Fruit fly (Drosophila melanogaster) whole organism, embryonic: ENCODE results near the gene Cralbp.
A peak's percentile ranks its signal among the peaks of the same experiment; 100 is the strongest.

Experiments used
- ATbp ChIP-seq: fragments of 200-800 bp; sonication (Bioruptor generic); optimal IDR thresholded peaks from 2 replicates; lab custom pipeline; 2017; ENCODE audit warnings: missing biosample characterization, mild to moderate bottlenecking, missing genetic modification characterization, missing genetic modification reagents
- Ada2b ChIP-seq: fragments of 200-800 bp; sonication (Bioruptor generic); IDR thresholded peaks from 2 replicates; pipeline ENCODE4 v1.3.6; 2022; ENCODE audit warnings: missing biosample characterization, missing genetic modification characterization
- CG10209 ChIP-seq: fragments of 200-800 bp; sonication (Bioruptor generic); optimal IDR thresholded peaks from 3 replicates; lab custom pipeline; 2017; ENCODE audit warnings: missing biosample characterization, mild to moderate bottlenecking, missing genetic modification characterization, missing genetic modification reagents
- CG10979 ChIP-seq: fragments of 200-800 bp; sonication (Bioruptor generic); optimal IDR thresholded peaks from 2 replicates; lab custom pipeline; 2018; ENCODE audit warnings: missing biosample characterization, mild to moderate bottlenecking, missing genetic modification characterization, moderate library complexity
- CG13123 ChIP-seq: fragments of 200-800 bp; sonication (Bioruptor generic); optimal IDR thresholded peaks from 2 replicates; lab custom pipeline; 2016; ENCODE audit warnings: missing biosample characterization, missing genetic modification characterization
- CG14441 ChIP-seq: fragments of 200-800 bp; sonication (Bioruptor generic); IDR thresholded peaks from 2 replicates; pipeline ENCODE4 v1.3.6; 2022; ENCODE audit warnings: missing biosample characterization, missing genetic modification characterization
- CG15269 ChIP-seq: fragments of 200-800 bp; sonication (Bioruptor generic); optimal IDR thresholded peaks from 2 replicates; lab custom pipeline; 2018; ENCODE audit warnings: missing biosample characterization, mild to moderate bottlenecking, missing genetic modification characterization, moderate library complexity
- CG1647 ChIP-seq: fragments of 200-800 bp; sonication (Bioruptor generic); optimal IDR thresholded peaks from 3 replicates; lab custom pipeline; 2016; ENCODE audit warnings: missing biosample characterization, missing genetic modification characterization
- CG17829 ChIP-seq: fragments of 200-800 bp; optimal IDR thresholded peaks from 2 replicates; lab custom pipeline; 2019; ENCODE audit warnings: missing biosample characterization, mild to moderate bottlenecking, missing genetic modification characterization, moderate library complexity
- CG18619 ChIP-seq: fragments of 200-800 bp; sonication (Bioruptor generic); optimal IDR thresholded peaks from 3 replicates; lab custom pipeline; 2017; ENCODE audit warnings: missing biosample characterization, mild to moderate bottlenecking, missing genetic modification characterization
- CG2129 ChIP-seq: fragments of 200-800 bp; sonication (Bioruptor generic); IDR thresholded peaks from 2 replicates; pipeline ENCODE4 v1.3.6; 2022; ENCODE audit warnings: missing biosample characterization, missing genetic modification characterization; ENCODE audit not compliant: partially characterized antibody
- CG31388 ChIP-seq: fragments of 200-800 bp; sonication (Bioruptor generic); optimal IDR thresholded peaks from 2 replicates; lab custom pipeline; 2016; ENCODE audit warnings: missing biosample characterization, missing genetic modification characterization
- CG3726 ChIP-seq: fragments of 200-800 bp; sonication (Bioruptor generic); IDR thresholded peaks from 3 replicates; pipeline ENCODE4, ENCODE4 v1.3.6; 2022; ENCODE audit warnings: missing biosample characterization, missing genetic modification characterization
- CG4328 ChIP-seq: fragments of 200-800 bp; sonication (Bioruptor generic); optimal IDR thresholded peaks from 3 replicates; lab custom pipeline; 2017; ENCODE audit warnings: missing biosample characterization, missing genetic modification reagents, missing genetic modification characterization
- CG5245 ChIP-seq: fragments of 200-800 bp; sonication (Bioruptor generic); optimal IDR thresholded peaks from 3 replicates; lab custom pipeline; 2016; ENCODE audit warnings: missing biosample characterization, missing genetic modification characterization
- CG6689 ChIP-seq: fragments of 200-800 bp; sonication (Bioruptor generic); IDR thresholded peaks from 2 replicates; pipeline ENCODE4 v1.3.6; 2022; ENCODE audit warnings: missing biosample characterization, missing genetic modification characterization
- CG7372 ChIP-seq: fragments of 200-800 bp; sonication (Bioruptor generic); IDR thresholded peaks from 2 replicates; pipeline ENCODE4 v1.3.6; 2022; ENCODE audit warnings: missing biosample characterization, missing genetic modification characterization
- CG8089 ChIP-seq: fragments of 200-800 bp; sonication (Bioruptor generic); optimal IDR thresholded peaks from 3 replicates; lab custom pipeline; 2016; ENCODE audit warnings: missing biosample characterization, missing genetic modification characterization
- CG8478 ChIP-seq: fragments of >200 bp; optimal IDR thresholded peaks from 2 replicates; lab custom pipeline; 2018
- CG8924 ChIP-seq: fragments of 200-800 bp; optimal IDR thresholded peaks from 3 replicates; lab custom pipeline; 2019; ENCODE audit warnings: missing biosample characterization, mild to moderate bottlenecking, missing genetic modification characterization, moderate library complexity
- Chrac-16 ChIP-seq: fragments of 200-800 bp; sonication (Bioruptor generic); optimal IDR thresholded peaks from 3 replicates; lab custom pipeline; 2016; ENCODE audit warnings: missing biosample characterization, missing genetic modification characterization
- Dad ChIP-seq: fragments of 200-800 bp; sonication (Bioruptor generic); optimal IDR thresholded peaks from 3 replicates; lab custom pipeline; 2016; ENCODE audit warnings: missing biosample characterization, missing genetic modification characterization
- Dref ChIP-seq: fragments of 200-800 bp; sonication (Bioruptor generic); IDR thresholded peaks from 2 replicates; pipeline ENCODE4 v1.3.6; 2022; ENCODE audit warnings: missing biosample characterization, missing genetic modification characterization
- Fer2 ChIP-seq: fragments of 200-800 bp; sonication (Bioruptor generic); optimal IDR thresholded peaks from 2 replicates; lab custom pipeline; 2018; ENCODE audit warnings: missing biosample characterization, mild to moderate bottlenecking, missing genetic modification characterization, moderate library complexity
- GATAe ChIP-seq: fragments of 200-800 bp; sonication (Bioruptor generic); conservative IDR thresholded peaks from 2 replicates; pipeline ENCODE4 v1.3.6; 2022; ENCODE audit warnings: missing biosample characterization, missing genetic modification characterization
- H15 ChIP-seq: fragments of 200-800 bp; sonication (Bioruptor generic); IDR thresholded peaks from 3 replicates; pipeline ENCODE4 v1.3.6; 2022; ENCODE audit warnings: missing biosample characterization, missing genetic modification characterization
- Hr3 ChIP-seq: fragments of 200-800 bp; sonication (Bioruptor generic); optimal IDR thresholded peaks from 3 replicates; lab custom pipeline; 2016; ENCODE audit warnings: missing biosample characterization, missing genetic modification characterization
- Lhr ChIP-seq: fragments of 200-800 bp; sonication (Bioruptor generic); optimal IDR thresholded peaks from 3 replicates; lab custom pipeline; 2017; ENCODE audit warnings: mild to moderate bottlenecking, missing biosample characterization, missing genetic modification reagents, missing genetic modification characterization
- Mad ChIP-seq: fragments of 200-800 bp; sonication (Bioruptor generic); optimal IDR thresholded peaks from 2 replicates; lab custom pipeline; 2016; ENCODE audit warnings: missing biosample characterization, missing genetic modification characterization
- NC2β ChIP-seq: fragments of 200-800 bp; sonication (Bioruptor generic); optimal IDR thresholded peaks from 2 replicates; lab custom pipeline; 2016; ENCODE audit warnings: missing biosample characterization, missing genetic modification characterization
- Optix ChIP-seq: fragments of 200-800 bp; sonication (Bioruptor generic); IDR thresholded peaks from 3 replicates; pipeline ENCODE4 v1.3.6; 2022; ENCODE audit warnings: missing biosample characterization, missing genetic modification characterization
- Rfx ChIP-seq: fragments of 200-800 bp; sonication (Bioruptor generic); IDR thresholded peaks from 2 replicates; pipeline ENCODE4 v1.3.6; 2022; ENCODE audit warnings: missing biosample characterization, missing genetic modification characterization
- Sin3A ChIP-seq: fragments of >200 bp; optimal IDR thresholded peaks from 2 replicates; lab custom pipeline; 2018
- Stat92E ChIP-seq, 3 experiments: fragments of >200 bp in 2 of 3; fragments of 200-800 bp in 1 of 3; sonication (Bioruptor generic) in 1 of 3; optimal IDR thresholded peaks; 2 replicates each; lab custom pipeline; 2017 to 2019; ENCODE audit warnings: missing biosample characterization in 3 of 3, missing genetic modification characterization in 3 of 3, mild to moderate bottlenecking in 1 of 3, moderate library complexity in 1 of 3
- Usf ChIP-seq: fragments of 200-800 bp; sonication (Bioruptor generic); optimal IDR thresholded peaks from 2 replicates; lab custom pipeline; 2017; ENCODE audit warnings: missing genotype, missing biosample characterization, missing genetic modification characterization
- al ChIP-seq: fragments of 200-800 bp; sonication (Bioruptor generic); IDR thresholded peaks from 2 replicates; pipeline ENCODE4 v1.3.6; 2022; ENCODE audit warnings: missing biosample characterization, missing genetic modification characterization
- bowl ChIP-seq: fragments of 200-800 bp; sonication (Bioruptor generic); IDR thresholded peaks from 2 replicates; pipeline ENCODE4 v1.3.6; 2022; ENCODE audit warnings: missing biosample characterization, missing genetic modification characterization
- exex ChIP-seq: fragments of 200-800 bp; sonication (Bioruptor generic); optimal IDR thresholded peaks from 4 replicates; lab custom pipeline; 2018; ENCODE audit warnings: missing biosample characterization, mild to moderate bottlenecking, missing genetic modification characterization, moderate library complexity
- fd96Cb ChIP-seq: fragments of 200-800 bp; sonication (Bioruptor generic); optimal IDR thresholded peaks from 2 replicates; lab custom pipeline; 2018; ENCODE audit warnings: missing biosample characterization, mild to moderate bottlenecking, missing genetic modification characterization, moderate library complexity
- gce ChIP-seq: fragments of 200-800 bp; sonication (Bioruptor generic); IDR thresholded peaks from 3 replicates; pipeline ENCODE4 v1.3.6; 2022; ENCODE audit warnings: missing biosample characterization, missing genetic modification characterization
- kay ChIP-seq: fragments of 200-800 bp; sonication (Bioruptor generic); optimal IDR thresholded peaks from 2 replicates; lab custom pipeline; 2016; ENCODE audit warnings: missing biosample characterization, missing genetic modification characterization
- nerfin-1 ChIP-seq: fragments of 200-800 bp; sonication (Bioruptor generic); optimal IDR thresholded peaks from 3 replicates; lab custom pipeline; 2019; ENCODE audit warnings: missing biosample characterization, mild to moderate bottlenecking, missing genetic modification characterization, moderate library complexity
- org-1 ChIP-seq: fragments of 200-800 bp; sonication (Bioruptor generic); optimal IDR thresholded peaks from 2 replicates; lab custom pipeline; 2017; ENCODE audit warnings: missing biosample characterization, missing genetic modification characterization
- pb ChIP-seq: fragments of 200-800 bp; sonication (Bioruptor generic); optimal IDR thresholded peaks from 3 replicates; lab custom pipeline; 2016; ENCODE audit warnings: missing biosample characterization, missing genetic modification characterization
- phol ChIP-seq: fragments of 200-800 bp; sonication (Bioruptor generic); optimal IDR thresholded peaks from 3 replicates; lab custom pipeline; 2018; ENCODE audit warnings: missing biosample characterization, mild to moderate bottlenecking, missing genetic modification characterization, moderate library complexity
- pnt ChIP-seq: fragments of 200-800 bp; sonication (Bioruptor generic); optimal IDR thresholded peaks from 3 replicates; lab custom pipeline; 2016; ENCODE audit warnings: missing biosample characterization, missing genetic modification characterization
- sens ChIP-seq: fragments of 200-800 bp; sonication (Bioruptor generic); peaks from one replicate; lab custom pipeline; 2016; ENCODE audit warnings: missing biosample characterization, missing genetic modification characterization
- tin ChIP-seq: fragments of 200-800 bp; sonication (Bioruptor generic); optimal IDR thresholded peaks from 3 replicates; lab custom pipeline; 2016; ENCODE audit warnings: missing biosample characterization, missing genetic modification characterization
- trh ChIP-seq: fragments of 200-800 bp; sonication (Bioruptor generic); optimal IDR thresholded peaks from 2 replicates; lab custom pipeline; 2016; ENCODE audit warnings: missing biosample characterization, missing genetic modification characterization
- z ChIP-seq: fragments of 200-800 bp; sonication (Bioruptor generic); IDR thresholded peaks from 3 replicates; pipeline ENCODE4 v1.3.6; 2022; ENCODE audit warnings: missing biosample characterization, missing genetic modification characterization
- zen ChIP-seq: fragments of 200-800 bp; sonication (Bioruptor generic); optimal IDR thresholded peaks from 3 replicates; lab custom pipeline; 2018; ENCODE audit warnings: missing biosample characterization, mild to moderate bottlenecking, missing genetic modification characterization, moderate library complexity

Cralbp gene

dm6 chr3L:5768532-5769497, 17.7 kb downstream of the Cralbp start, which contains the start of the genes Ppat-Dpck and scny (continued):
- TF ChIP-seq Dref (peak; percentile 62), H15 (GFP tag; lab: Robert Waterston, UW) (no peak), Fer2 (no peak), pb (no peak), Ada2b (GFP tag; lab: Robert Waterston, UW) (no peak), CG8924 (tag; lab: Kevin White, UChicago) (peak; percentile 4), CG6689 (GFP tag; lab: Robert Waterston, UW) (no peak), CG7372 (GFP tag; lab: Robert Waterston, UW) (no peak), pnt (no peak), org-1 (GFP tag; lab: Kevin White, UChicago) (no peak), CG1647 (GFP tag; lab: Kevin White, UChicago) (no peak), CG4328 (GFP tag; lab: Kevin White, UChicago) (no peak), exex (tag; lab: Kevin White, UChicago) (no peak), CG10979 (no peak), CG17829 (peak; percentile 59), Stat92E (GFP tag; optimal IDR thresholded peaks at IDR 0.05; lab: Kevin White, UChicago) (peak in 1 of 3 experiments; percentile 66), Optix (no peak), CG18619 (no peak), Sin3A (lab: Kevin White, UChicago) (peak; percentile 89), CG5245 (no peak), kay (GFP tag; lab: Kevin White, UChicago) (peak; percentile 38), nerfin-1 (tag; lab: Kevin White, UChicago) (peak; percentile 26), Hr3 (GFP tag; lab: Kevin White, UChicago) (no peak), CG8089 (GFP tag; lab: Kevin White, UChicago) (no peak), CG8478 (lab: Kevin White, UChicago) (peak; percentile 43), tin (peak; percentile 0), CG10209 (GFP tag; lab: Kevin White, UChicago) (no peak), Lhr (peak; percentile 40), Usf (no peak), fd96Cb (tag; lab: Kevin White, UChicago) (no peak), Dad (GFP tag; lab: Kevin White, UChicago) (peak; percentile 28), CG15269 (tag; lab: Kevin White, UChicago) (no peak), zen (tag; lab: Kevin White, UChicago) (peak; percentile 58), NC2β (GFP tag; lab: Kevin White, UChicago) (no peak), al (GFP tag; lab: Robert Waterston, UW) (no peak), CG13123 (GFP tag; lab: Kevin White, UChicago) (no peak), phol (tag; lab: Kevin White, UChicago) (peak; percentile 67), ATbp (no peak), bowl (no peak), GATAe (GFP tag; lab: Robert Waterston, UW) (no peak), Chrac-16 (GFP tag; lab: Kevin White, UChicago) (no peak), CG31388 (GFP tag; lab: Kevin White, UChicago) (no peak), CG3726 (no peak), Mad (GFP tag; lab: Kevin White, UChicago) (no peak), z (GFP tag; lab: Robert Waterston, UW) (no peak), sens (GFP tag; lab: Kevin White, UChicago) (peak; percentile 85), CG14441 (GFP tag; lab: Robert Waterston, UW) (no peak), CG2129 (peak; percentile 90), gce (GFP tag; lab: Robert Waterston, UW) (no peak), trh (GFP tag; lab: Kevin White, UChicago) (no peak), Rfx (GFP tag; lab: Robert Waterston, UW) (0 out of 2 replicates have a peak, but pooled peaks have one; percentile 24)
